Worm (Caenorhabditis elegans) whole organism, L2 larva: ENCODE data around the gene C31H1.5.

Source experiments
- C34F6.9 ChIP-seq: fragments of 150-350 bp; optimal IDR thresholded peaks from 2 replicates; lab custom pipeline; 2014; ENCODE audit warnings: missing biosample characterization, missing genetic modification characterization
- F13H6.1 ChIP-seq: sonication (generic microtip); optimal IDR thresholded peaks from 2 replicates; lab custom pipeline; 2016; ENCODE audit warnings: missing genetic modification characterization, missing compliant biosample characterization
- R02D3.7 ChIP-seq: fragments of 150-350 bp; optimal IDR thresholded peaks from 2 replicates; lab custom pipeline; 2014; ENCODE audit warnings: missing biosample characterization, missing genetic modification characterization
- Y55F3AM.14 ChIP-seq: fragments of 200-800 bp; sonication (Bioruptor generic); optimal IDR thresholded peaks from 2 replicates; lab custom pipeline; 2018; ENCODE audit warnings: mild to moderate bottlenecking, missing genetic modification characterization, missing compliant biosample characterization
- alr-1 ChIP-seq: fragments of 150-350 bp; optimal IDR thresholded peaks from 2 replicates; lab custom pipeline; 2014; ENCODE audit warnings: missing biosample characterization, missing genetic modification characterization
- aly-2 ChIP-seq: fragments of 150-350 bp; optimal IDR thresholded peaks from 2 replicates; lab custom pipeline; 2014; ENCODE audit warnings: missing biosample characterization, missing genetic modification characterization
- ama-1 ChIP-seq: fragments of 150-350 bp; optimal IDR thresholded peaks from 2 replicates; lab custom pipeline; 2018; ENCODE audit warnings: inconsistent platforms
- blmp-1 ChIP-seq: sonication (generic microtip); optimal IDR thresholded peaks from 2 replicates; lab custom pipeline; 2017; ENCODE audit warnings: missing genetic modification characterization, mild to moderate bottlenecking, missing compliant biosample characterization, antibody characterized with exemption, moderate library complexity; ENCODE audit not compliant: insufficient read depth
- ceh-16 ChIP-seq: fragments of 150-350 bp; optimal IDR thresholded peaks from 2 replicates; lab custom pipeline; 2014; ENCODE audit warnings: missing biosample characterization, missing genetic modification characterization
- ceh-82 ChIP-seq: fragments of 150-350 bp; optimal IDR thresholded peaks from 2 replicates; lab custom pipeline; 2014; ENCODE audit warnings: missing biosample characterization, missing genetic modification characterization
- crh-2 ChIP-seq: sonication (generic microtip); optimal IDR thresholded peaks from 2 replicates; lab custom pipeline; 2017; ENCODE audit warnings: missing biosample characterization, missing genetic modification characterization
- dmd-4 ChIP-seq: sonication (generic microtip); optimal IDR thresholded peaks from 2 replicates; lab custom pipeline; 2017; ENCODE audit warnings: missing biosample characterization, missing genetic modification characterization
- egl-27 ChIP-seq: sonication (generic microtip); optimal IDR thresholded peaks from 3 replicates; lab custom pipeline; 2017; ENCODE audit warnings: missing biosample characterization, missing genetic modification reagents, missing genetic modification characterization
- elt-1 ChIP-seq: fragments of 150-350 bp; optimal IDR thresholded peaks from 2 replicates; lab custom pipeline; 2014; ENCODE audit warnings: missing biosample characterization, missing genetic modification characterization
- elt-3 ChIP-seq: sonication (generic microtip); optimal IDR thresholded peaks from 2 replicates; lab custom pipeline; 2017; ENCODE audit warnings: missing biosample characterization, missing genetic modification characterization
- fos-1 ChIP-seq: fragments of 150-350 bp; optimal IDR thresholded peaks from 2 replicates; lab custom pipeline; 2014; ENCODE audit warnings: missing biosample characterization, missing genetic modification characterization
- gmeb-1 ChIP-seq: fragments of 150-350 bp; optimal IDR thresholded peaks from 2 replicates; lab custom pipeline; 2014; ENCODE audit warnings: missing biosample characterization, missing genetic modification characterization
- lin-11 ChIP-seq: fragments of 150-350 bp; sonication (generic microtip); optimal IDR thresholded peaks from 2 replicates; lab custom pipeline; 2014; ENCODE audit warnings: missing biosample characterization, missing genetic modification characterization, inconsistent platforms, mixed read lengths
- lin-13 ChIP-seq: fragments of 150-350 bp; optimal IDR thresholded peaks from 2 replicates; lab custom pipeline; 2014; ENCODE audit warnings: missing biosample characterization, missing genetic modification reagents, missing genetic modification characterization
- lin-39 ChIP-seq: fragments of 150-350 bp; optimal IDR thresholded peaks from 2 replicates; lab custom pipeline; 2014; ENCODE audit warnings: missing biosample characterization, missing genetic modification reagents, missing genetic modification characterization
- lsy-2 ChIP-seq, 2 experiments: fragments of 150-350 bp in 1 of 2; sonication (generic microtip) in 1 of 2; optimal IDR thresholded peaks; 2 replicates each; lab custom pipeline; 2014 to 2017; ENCODE audit warnings: missing biosample characterization in 2 of 2, missing genetic modification characterization in 2 of 2
- mab-5 ChIP-seq: fragments of 150-350 bp; optimal IDR thresholded peaks from 2 replicates; lab custom pipeline; 2014; ENCODE audit warnings: missing biosample characterization, missing genetic modification characterization
- mdl-1 ChIP-seq, 2 experiments: fragments of 150-350 bp in 1 of 2; sonication (generic microtip) in 1 of 2; optimal IDR thresholded peaks; 2 replicates each; lab custom pipeline; 2017; ENCODE audit warnings: missing biosample characterization in 2 of 2, missing genetic modification characterization in 2 of 2
- nhr-10 ChIP-seq: sonication (generic microtip); optimal IDR thresholded peaks from 2 replicates; lab custom pipeline; 2017; ENCODE audit warnings: missing biosample characterization, missing genetic modification characterization
- nhr-11 ChIP-seq: fragments of 150-350 bp; optimal IDR thresholded peaks from 2 replicates; lab custom pipeline; 2014; ENCODE audit warnings: missing biosample characterization, missing genetic modification characterization
- nhr-12 ChIP-seq: fragments of 150-350 bp; optimal IDR thresholded peaks from 2 replicates; lab custom pipeline; 2014; ENCODE audit warnings: missing biosample characterization, missing genetic modification characterization
- nhr-129 ChIP-seq: fragments of 150-350 bp; optimal IDR thresholded peaks from 2 replicates; lab custom pipeline; 2014; ENCODE audit warnings: missing biosample characterization, missing genetic modification characterization
- nhr-21 ChIP-seq: fragments of 150-350 bp; optimal IDR thresholded peaks from 2 replicates; lab custom pipeline; 2014; ENCODE audit warnings: missing biosample characterization, missing genetic modification characterization
- nhr-23 ChIP-seq: fragments of 150-350 bp; optimal IDR thresholded peaks from 2 replicates; lab custom pipeline; 2014; ENCODE audit warnings: missing biosample characterization, missing genetic modification reagents, missing genetic modification characterization
- nhr-237 ChIP-seq: fragments of 150-350 bp; optimal IDR thresholded peaks from 2 replicates; lab custom pipeline; 2014; ENCODE audit warnings: missing biosample characterization, missing genetic modification characterization
- nhr-25 ChIP-seq: fragments of 150-350 bp; sonication (generic microtip); optimal IDR thresholded peaks from 3 replicates; lab custom pipeline; 2014; ENCODE audit warnings: missing biosample characterization, missing genetic modification characterization
- nhr-6 ChIP-seq: fragments of 150-350 bp; optimal IDR thresholded peaks from 2 replicates; lab custom pipeline; 2014; ENCODE audit warnings: missing biosample characterization, missing genetic modification characterization
- nhr-77 ChIP-seq: fragments of 150-350 bp; optimal IDR thresholded peaks from 2 replicates; lab custom pipeline; 2014; ENCODE audit warnings: missing biosample characterization, missing genetic modification characterization
- peb-1 ChIP-seq: fragments of 150-350 bp; optimal IDR thresholded peaks from 2 replicates; lab custom pipeline; 2014; ENCODE audit warnings: missing biosample characterization, missing genetic modification characterization
- sem-4 ChIP-seq: fragments of 150-350 bp; optimal IDR thresholded peaks from 2 replicates; lab custom pipeline; 2014; ENCODE audit warnings: missing biosample characterization, missing genetic modification reagents, missing genetic modification characterization
- skn-1 ChIP-seq: sonication (generic microtip); optimal IDR thresholded peaks from 2 replicates; lab custom pipeline; 2017; ENCODE audit warnings: missing biosample characterization, missing genetic modification characterization
- sma-3 ChIP-seq: sonication (generic microtip); optimal IDR thresholded peaks from 2 replicates; lab custom pipeline; 2016; ENCODE audit warnings: missing genetic modification reagents, missing genetic modification characterization, missing compliant biosample characterization
- sma-9 ChIP-seq, 2 experiments: fragments of 150-350 bp in 1 of 2; sonication (generic microtip) in 1 of 2; optimal IDR thresholded peaks; 2 replicates each; lab custom pipeline; 2014 to 2016; ENCODE audit warnings: missing genetic modification characterization in 2 of 2, mild to moderate bottlenecking in 1 of 2, missing biosample characterization in 1 of 2, missing compliant biosample characterization in 1 of 2, missing genetic modification reagents in 1 of 2, moderate library complexity in 1 of 2
- snpc-4 ChIP-seq: fragments of 150-350 bp; optimal IDR thresholded peaks from 2 replicates; lab custom pipeline; 2014; ENCODE audit warnings: missing biosample characterization, missing genetic modification characterization
- unc-39 ChIP-seq: fragments of 150-350 bp; optimal IDR thresholded peaks from 2 replicates; lab custom pipeline; 2014; ENCODE audit warnings: missing biosample characterization, missing genetic modification characterization
- unc-55 ChIP-seq: fragments of 150-350 bp; sonication (generic microtip); optimal IDR thresholded peaks from 3 replicates; lab custom pipeline; 2014; ENCODE audit warnings: missing biosample characterization, missing genetic modification reagents, missing genetic modification characterization
- unc-62 ChIP-seq: fragments of 150-350 bp; optimal IDR thresholded peaks from 2 replicates; lab custom pipeline; 2014; ENCODE audit warnings: missing biosample characterization, missing genetic modification reagents, missing genetic modification characterization
- zag-1 ChIP-seq: fragments of 150-350 bp; optimal IDR thresholded peaks from 2 replicates; lab custom pipeline; 2014; ENCODE audit warnings: missing biosample characterization, missing genetic modification characterization
- ztf-1 ChIP-seq: fragments of 200-800 bp; sonication (Bioruptor generic); conservative IDR thresholded peaks from 2 replicates; pipeline ENCODE4 v1.3.6; 2022; ENCODE audit warnings: missing genetic modification characterization, missing compliant biosample characterization
- ztf-11 ChIP-seq: sonication (generic microtip); optimal IDR thresholded peaks from 2 replicates; lab custom pipeline; 2017; ENCODE audit warnings: missing biosample characterization, missing genetic modification characterization
- ztf-4 ChIP-seq: fragments of 150-350 bp; optimal IDR thresholded peaks from 2 replicates; lab custom pipeline; 2014; ENCODE audit warnings: missing biosample characterization, missing genetic modification characterization

Gene C31H1.5

ce11 chrIV:5752704-5753103, 43.9 kb downstream of the C31H1.5 start:
- TF ChIP-seq ztf-11 (tag; lab: Kevin White, UChicago) = no peak
- TF ChIP-seq aly-2 (tag; lab: Kevin White, UChicago) = no peak
- TF ChIP-seq sma-3 (GFP tag; lab: Kevin White, UChicago) = no peak
- TF ChIP-seq unc-62 = no peak
- TF ChIP-seq mdl-1 (tag; optimal IDR thresholded peaks at IDR 0.05; lab: Kevin White, UChicago) = no peak
- TF ChIP-seq Y55F3AM.14 = no peak
- no peak for TF ChIP-seq unc-55
- TF ChIP-seq lin-39 (tag; lab: Kevin White, UChicago) = no peak
- peak; percentile 57 for TF ChIP-seq nhr-25 (tag; lab: Kevin White, UChicago)

- TF ChIP-seq nhr-21 (tag; lab: Kevin White, UChicago) (no peak), nhr-23 (tag; lab: Kevin White, UChicago) (no peak), F13H6.1 (tag; lab: Kevin White, UChicago) (no peak), lin-11 (tag; lab: Kevin White, UChicago) (no peak)
Observed at ce11 chrIV:5751997-5752396, 44.6 kb downstream of the C31H1.5 start.

ce11 chrIV:5749874-5750273, 46.7 kb downstream of the C31H1.5 start:
- no peak for TF ChIP-seq alr-1 (tag; lab: Kevin White, UChicago)
- peak; percentile 37 for TF ChIP-seq ceh-16 (tag; lab: Kevin White, UChicago)
- no peak for TF ChIP-seq peb-1 (tag; lab: Kevin White, UChicago)
- no peak for TF ChIP-seq nhr-23 (tag; lab: Kevin White, UChicago)
- peak; percentile 31 for TF ChIP-seq nhr-21 (tag; lab: Kevin White, UChicago)
- TF ChIP-seq ama-1 (lab: Kevin White, UChicago) = no peak
- no peak for TF ChIP-seq lin-39 (tag; lab: Kevin White, UChicago)
- no peak for TF ChIP-seq skn-1 (tag; lab: Kevin White, UChicago)
- no peak for TF ChIP-seq lsy-2 (tag; optimal IDR thresholded peaks at IDR 0.05; lab: Kevin White, UChicago)
- TF ChIP-seq ceh-82 = no peak
- TF ChIP-seq sem-4 (tag; lab: Kevin White, UChicago) = no peak
- no peak for TF ChIP-seq snpc-4 (tag; lab: Kevin White, UChicago)
- TF ChIP-seq gmeb-1 (tag; lab: Kevin White, UChicago) = no peak
- no peak for TF ChIP-seq unc-55
- peak; percentile 57 for TF ChIP-seq nhr-25 (tag; lab: Kevin White, UChicago)
- no peak for TF ChIP-seq nhr-12
- TF ChIP-seq unc-39 (tag; lab: Kevin White, UChicago) = no peak
- TF ChIP-seq ztf-1 (GFP tag; lab: Robert Waterston, UW) = no peak
- no peak for TF ChIP-seq mab-5
- TF ChIP-seq zag-1 (tag; lab: Kevin White, UChicago) = no peak
- no peak for TF ChIP-seq F13H6.1 (tag; lab: Kevin White, UChicago)
- no peak for TF ChIP-seq ztf-4 (tag; lab: Kevin White, UChicago)
- no peak for TF ChIP-seq nhr-77 (tag; lab: Kevin White, UChicago)
- no peak for TF ChIP-seq lin-11 (tag; lab: Kevin White, UChicago)
- no peak for TF ChIP-seq unc-62
- TF ChIP-seq nhr-11 (tag; lab: Kevin White, UChicago) = no peak
- TF ChIP-seq lin-13 (GFP tag; lab: Kevin White, UChicago) = no peak
- peak; percentile 7 for TF ChIP-seq crh-2 (tag; lab: Kevin White, UChicago)
- no peak for TF ChIP-seq mdl-1 (tag; optimal IDR thresholded peaks at IDR 0.05; lab: Kevin White, UChicago)
- no peak for TF ChIP-seq egl-27 (tag; lab: Kevin White, UChicago)
- TF ChIP-seq nhr-10 (tag; lab: Kevin White, UChicago) = no peak
- no peak for TF ChIP-seq ztf-11 (tag; lab: Kevin White, UChicago)
- no peak for TF ChIP-seq R02D3.7 (tag; lab: Kevin White, UChicago)
- TF ChIP-seq sma-9 (GFP tag; optimal IDR thresholded peaks at IDR 0.05; lab: Kevin White, UChicago) = peak; percentile 80
- TF ChIP-seq sma-9 (tag; optimal IDR thresholded peaks at IDR 0.05; lab: Kevin White, UChicago) = no peak
- TF ChIP-seq dmd-4 = no peak
- TF ChIP-seq fos-1 (tag; lab: Kevin White, UChicago) = peak; percentile 14
- no peak for TF ChIP-seq elt-1
- no peak for TF ChIP-seq nhr-6 (tag; lab: Kevin White, UChicago)
- no peak for TF ChIP-seq nhr-237 (tag; lab: Kevin White, UChicago)
- no peak for TF ChIP-seq C34F6.9 (tag; lab: Kevin White, UChicago)
- peak; percentile 11 for TF ChIP-seq sma-3 (GFP tag; lab: Kevin White, UChicago)
- no peak for TF ChIP-seq Y55F3AM.14
- TF ChIP-seq aly-2 (tag; lab: Kevin White, UChicago) = no peak
- no peak for TF ChIP-seq elt-3 (tag; lab: Kevin White, UChicago)
- peak; percentile 15 for TF ChIP-seq nhr-129
- TF ChIP-seq blmp-1 (tag; lab: Kevin White, UChicago) = no peak
